Fruit fly (Drosophila melanogaster): ENCODE results near the gene Tsp3A.

- no peak for TF ChIP-seq OdsH (GFP tag; optimal IDR thresholded peaks at IDR 0.05)
- no peak for TF ChIP-seq CG11902 (GFP tag; optimal IDR thresholded peaks at IDR 0.05)
- no peak for TF ChIP-seq net (GFP tag; optimal IDR thresholded peaks at IDR 0.05)
- TF ChIP-seq CG8319 (GFP tag; optimal IDR thresholded peaks at IDR 0.05) = no peak
These were observed 5.5 kb upstream of the Tsp3A start for dm6 chrX:2625009-2625408.
